Fruit fly (Drosophila melanogaster) whole organism: ENCODE measurements around the gene CG1958.

Experiments used
- CG8478 ChIP-seq: fragments of >200 bp; optimal IDR thresholded peaks from 2 replicates; lab custom pipeline; 2018; ENCODE audit warnings: inconsistent platforms
- Dll ChIP-seq: fragments of >200 bp; optimal IDR thresholded peaks from 2 replicates; lab custom pipeline; 2017
- EcR ChIP-seq, 2 experiments: fragments of >200 bp; optimal IDR thresholded peaks; 2 replicates each; lab custom pipeline; 2017; ENCODE audit warnings: missing biosample characterization in 2 of 2, missing genetic modification characterization in 2 of 2, missing genetic modification reagents in 2 of 2
- pan ChIP-seq: fragments of >200 bp; optimal IDR thresholded peaks from 2 replicates; lab custom pipeline; 2017
- psq ChIP-seq: fragments of >200 bp; optimal IDR thresholded peaks from 2 replicates; lab custom pipeline; 2017
- usp ChIP-seq: fragments of >200 bp; optimal IDR thresholded peaks from 2 replicates; lab custom pipeline; 2017; ENCODE audit warnings: missing biosample characterization, missing genetic modification characterization, mixed read lengths

Gene CG1958

dm6 chrX:7284964-7285363 is 18.3 kb downstream of the CG1958 start:
- TF ChIP-seq psq: no peak
- TF ChIP-seq Dll (lab: Kevin White, UChicago): no peak
- TF ChIP-seq CG8478 (lab: Kevin White, UChicago): no peak
- no peak for TF ChIP-seq pan (lab: Kevin White, UChicago)
- TF ChIP-seq EcR (GFP tag; optimal IDR thresholded peaks at IDR 0.05; lab: Kevin White, UChicago): no peak
- TF ChIP-seq usp (GFP tag; lab: Kevin White, UChicago): no peak

- TF ChIP-seq Dll (lab: Kevin White, UChicago) (no peak), pan (lab: Kevin White, UChicago) (no peak), psq (no peak), EcR (GFP tag; optimal IDR thresholded peaks at IDR 0.05; lab: Kevin White, UChicago) (no peak), CG8478 (lab: Kevin White, UChicago) (no peak), usp (GFP tag; lab: Kevin White, UChicago) (no peak)
These were observed 18.7 kb downstream of the CG1958 start for dm6 chrX:7285410-7285809.

dm6 chrX:7285995-7286985 is 19.6 kb downstream of the CG1958 start, which contains the start of gene CG2059:
Gene CG2059, plus strand, starts transcription at chrX:7286358.
- TF ChIP-seq CG8478 (lab: Kevin White, UChicago): no peak
- TF ChIP-seq psq: no peak
- TF ChIP-seq pan (lab: Kevin White, UChicago): no peak
- no peak for TF ChIP-seq usp (GFP tag; lab: Kevin White, UChicago)

dm6 chrX:7290811-7291515 is 24.3 kb downstream of the CG1958 start, which contains the start of gene unc-119:
Gene unc-119, minus strand, starts transcription at chrX:7291298.
- TF ChIP-seq Dll (lab: Kevin White, UChicago) (no peak), CG8478 (lab: Kevin White, UChicago) (no peak), pan (lab: Kevin White, UChicago) (no peak), usp (GFP tag; lab: Kevin White, UChicago) (no peak), EcR (GFP tag; optimal IDR thresholded peaks at IDR 0.05; lab: Kevin White, UChicago) (no peak), psq (no peak)

- TF ChIP-seq EcR (GFP tag; optimal IDR thresholded peaks at IDR 0.05; lab: Kevin White, UChicago): no peak
- TF ChIP-seq CG8478 (lab: Kevin White, UChicago): no peak
- TF ChIP-seq pan (lab: Kevin White, UChicago): no peak
- no peak for TF ChIP-seq Dll (lab: Kevin White, UChicago)
- no peak for TF ChIP-seq psq
- TF ChIP-seq usp (GFP tag; lab: Kevin White, UChicago): no peak
These were observed 25.3 kb downstream of the CG1958 start for dm6 chrX:7291850-7292499.

dm6 chrX:7293133-7293873 is 26.6 kb downstream of the CG1958 start:
- TF ChIP-seq pan (lab: Kevin White, UChicago) (no peak), Dll (lab: Kevin White, UChicago) (no peak), EcR (GFP tag; optimal IDR thresholded peaks at IDR 0.05; lab: Kevin White, UChicago) (no peak), psq (no peak), usp (GFP tag; lab: Kevin White, UChicago) (no peak), CG8478 (lab: Kevin White, UChicago) (no peak)

- TF ChIP-seq Dll (lab: Kevin White, UChicago) (no peak), EcR (GFP tag; optimal IDR thresholded peaks at IDR 0.05; lab: Kevin White, UChicago) (no peak), CG8478 (lab: Kevin White, UChicago) (no peak), usp (GFP tag; lab: Kevin White, UChicago) (no peak), pan (lab: Kevin White, UChicago) (no peak), psq (no peak)
These were observed 27.3 kb downstream of the CG1958 start for dm6 chrX:7293874-7294559.

dm6 chrX:7295973-7296372 is 29.3 kb downstream of the CG1958 start:
- TF ChIP-seq pan (lab: Kevin White, UChicago) (no peak), usp (GFP tag; lab: Kevin White, UChicago) (no peak), CG8478 (lab: Kevin White, UChicago) (no peak), EcR (GFP tag; optimal IDR thresholded peaks at IDR 0.05; lab: Kevin White, UChicago) (no peak), psq (no peak), Dll (lab: Kevin White, UChicago) (no peak)

dm6 chrX:7296721-7297227 is 30.1 kb downstream of the CG1958 start:
- no peak for TF ChIP-seq Dll (lab: Kevin White, UChicago)
- TF ChIP-seq CG8478 (lab: Kevin White, UChicago): no peak
- no peak for TF ChIP-seq pan (lab: Kevin White, UChicago)
- TF ChIP-seq usp (GFP tag; lab: Kevin White, UChicago): no peak
- no peak for TF ChIP-seq psq
- TF ChIP-seq EcR (GFP tag; optimal IDR thresholded peaks at IDR 0.05; lab: Kevin White, UChicago): no peak
